Worm (Caenorhabditis elegans) whole organism, dauer: ENCODE measurements around the gene str-159.

Experiments used
- unc-62 ChIP-seq: sonication (generic microtip); optimal IDR thresholded peaks from 2 replicates; lab custom pipeline; 2017; ENCODE audit warnings: missing biosample characterization, missing genetic modification reagents, missing genetic modification characterization

Gene str-159

DNA sequence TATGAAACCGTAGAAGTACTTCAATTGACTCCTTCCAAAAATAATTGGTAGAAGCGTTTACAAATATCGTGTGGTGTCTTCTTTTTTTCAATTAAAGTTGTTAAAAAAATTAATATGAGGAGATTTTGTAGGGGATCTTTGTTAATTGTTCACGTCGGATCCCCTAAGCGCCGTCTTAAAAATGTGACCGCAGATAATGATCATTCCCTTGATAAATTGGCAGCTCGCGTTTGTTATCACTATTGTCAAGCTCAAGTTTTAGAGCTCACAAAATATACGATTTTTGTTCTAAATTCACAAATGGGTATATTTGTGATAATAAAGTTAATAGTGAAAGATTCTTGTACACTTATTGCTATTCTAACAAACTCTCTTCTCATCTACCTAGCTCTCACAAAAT, at the start of gene str-159:
str-159 (plus strand) TSS at position 301 of the 400 bp plus-strand sequence.
- TF ChIP-seq unc-62, result no peak

DNA sequence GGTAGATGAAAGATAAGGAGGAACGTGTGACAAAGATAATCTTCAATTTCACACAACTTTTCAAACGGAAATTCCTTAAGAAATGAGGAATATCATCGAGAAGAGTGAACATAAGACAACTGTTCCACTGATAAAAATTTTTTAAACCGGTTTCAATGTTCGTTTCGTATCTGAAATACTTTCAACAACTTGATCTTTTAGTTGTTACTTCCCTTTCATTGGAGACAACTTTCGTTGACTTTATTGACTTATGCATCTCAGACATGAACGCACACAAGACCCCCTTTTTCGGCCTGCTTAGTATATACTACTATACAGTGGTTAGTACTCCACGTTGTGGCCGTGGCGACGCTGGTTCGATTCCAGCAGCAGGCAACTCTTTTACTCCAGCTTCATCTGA, 47.7 kb upstream of the str-159 start, which contains the start of the genes Y17G9A.4 and str-173:
Y17G9A.4 (minus strand) TSS at position 101 of the 400 bp plus-strand sequence.
str-173 (plus strand) TSS at position 325 of the 400 bp plus-strand sequence.
- no peak for TF ChIP-seq unc-62

DNA sequence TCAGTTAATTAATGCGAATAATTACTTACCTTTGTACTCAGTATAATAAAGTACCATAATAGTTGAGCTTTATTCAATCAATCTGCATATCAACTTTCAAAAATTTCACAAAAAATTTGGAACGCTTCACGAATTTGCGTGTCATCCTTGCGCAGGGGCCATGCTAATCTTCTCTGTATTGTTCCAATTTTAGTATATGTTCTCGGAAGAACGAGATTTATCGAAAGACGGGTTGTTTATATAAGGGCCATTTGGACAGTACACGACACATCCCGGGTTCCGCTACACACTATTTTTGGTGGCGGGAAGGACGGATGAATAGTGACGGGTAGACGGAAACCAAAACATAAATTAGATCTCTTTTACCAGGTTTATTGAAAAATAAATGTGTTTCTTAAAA, 44.6 kb upstream of the str-159 start:
- TF ChIP-seq unc-62, result no peak

- TF ChIP-seq unc-62, result no peak
These were observed 42.5 kb upstream of the str-159 start for ce11 chrIV:4866599-4866998.

DNA sequence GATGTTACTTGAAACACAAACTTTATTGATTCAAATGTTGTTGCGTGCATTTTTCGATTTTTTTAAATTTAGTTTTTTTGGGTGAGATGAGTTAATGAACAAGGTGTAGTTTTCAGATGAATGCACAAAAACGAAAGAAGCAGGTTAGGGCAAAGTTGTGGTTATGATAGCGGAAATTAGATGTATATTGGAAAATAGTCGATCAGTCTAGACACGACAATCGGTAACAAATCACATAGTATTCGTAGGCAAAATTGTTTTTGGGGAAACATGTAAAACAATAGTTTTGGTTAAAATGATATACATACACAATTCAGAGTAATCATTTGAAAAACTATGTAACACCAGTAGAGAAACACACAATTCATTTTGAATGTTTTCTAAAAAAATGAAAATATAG, 41.5 kb upstream of the str-159 start, which contains the start of gene str-172:
str-172 (minus strand) TSS at position 101 of the 400 bp plus-strand sequence.
- no peak for TF ChIP-seq unc-62

DNA sequence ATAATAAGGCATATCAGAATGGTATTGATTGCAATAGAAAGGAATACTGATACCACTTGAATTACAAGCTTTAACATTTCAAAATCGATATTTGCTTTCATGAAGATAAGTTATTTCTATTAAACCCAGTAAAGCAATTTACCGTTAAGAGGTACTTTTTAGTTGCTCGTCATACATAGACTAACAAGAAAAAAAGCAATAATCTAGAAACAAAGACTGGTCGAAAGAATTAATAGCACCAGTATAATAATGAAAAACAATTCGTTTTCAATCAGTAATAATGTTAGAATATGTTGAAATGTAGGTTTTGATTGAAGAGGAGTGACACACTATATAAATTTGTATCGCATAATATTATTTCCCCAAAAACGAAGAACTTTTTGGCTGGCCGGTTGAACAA, 38.6 kb upstream of the str-159 start, which contains the start of gene str-175:
str-175 (minus strand) TSS at position 101 of the 400 bp plus-strand sequence.
- TF ChIP-seq unc-62, result no peak

DNA sequence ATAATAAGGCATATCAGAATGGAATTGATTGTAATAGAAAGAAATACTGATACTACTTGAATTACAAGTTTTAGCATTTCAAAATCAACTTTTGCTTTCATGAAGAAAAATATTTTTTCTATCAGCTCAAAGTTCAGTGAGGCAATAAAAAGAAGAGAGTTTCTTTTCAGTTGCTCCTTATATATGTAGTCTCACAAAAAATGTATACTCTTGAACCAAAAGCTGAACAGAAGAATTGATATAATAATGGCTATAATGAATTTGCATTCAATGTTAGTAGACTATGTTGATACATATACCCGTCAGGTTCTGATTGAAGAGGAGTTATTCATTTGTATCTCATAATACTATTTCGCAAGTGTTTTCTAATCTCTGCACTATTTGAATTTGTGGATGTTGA, 34.5 kb upstream of the str-159 start, which contains the start of gene str-174:
str-174 (minus strand) TSS at position 101 of the 400 bp plus-strand sequence.
- TF ChIP-seq unc-62, result no peak

ce11 chrIV:4877102-4877501, 32.0 kb upstream of the str-159 start, which contains the start of gene str-170:
TSS of gene str-170 (plus strand) at chrIV:4877402.
- TF ChIP-seq unc-62, result no peak

- TF ChIP-seq unc-62, result no peak
These were observed 28.5 kb upstream of the str-159 start for ce11 chrIV:4880634-4881033.

DNA sequence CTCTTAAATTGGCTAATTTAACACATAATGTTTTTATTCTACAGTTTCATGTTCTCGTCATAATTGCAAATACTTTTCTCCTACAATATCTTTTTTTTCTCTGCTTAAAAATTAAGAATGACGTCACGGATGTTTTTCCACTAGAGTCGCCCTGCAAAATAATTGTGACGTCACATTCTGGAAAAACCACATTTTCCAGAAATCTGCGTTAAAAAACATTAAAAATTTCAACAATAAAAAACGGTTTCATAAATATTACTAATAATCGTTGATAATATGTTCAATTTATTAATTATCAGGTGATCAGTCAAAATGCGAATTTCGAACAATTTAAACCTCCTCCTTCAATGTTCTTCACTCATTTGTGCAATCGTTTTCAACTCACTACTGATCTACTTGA, 25.2 kb upstream of the str-159 start, which contains the start of gene str-166:
str-166 (plus strand) TSS at position 301 of the 400 bp plus-strand sequence.
- no peak for TF ChIP-seq unc-62

DNA sequence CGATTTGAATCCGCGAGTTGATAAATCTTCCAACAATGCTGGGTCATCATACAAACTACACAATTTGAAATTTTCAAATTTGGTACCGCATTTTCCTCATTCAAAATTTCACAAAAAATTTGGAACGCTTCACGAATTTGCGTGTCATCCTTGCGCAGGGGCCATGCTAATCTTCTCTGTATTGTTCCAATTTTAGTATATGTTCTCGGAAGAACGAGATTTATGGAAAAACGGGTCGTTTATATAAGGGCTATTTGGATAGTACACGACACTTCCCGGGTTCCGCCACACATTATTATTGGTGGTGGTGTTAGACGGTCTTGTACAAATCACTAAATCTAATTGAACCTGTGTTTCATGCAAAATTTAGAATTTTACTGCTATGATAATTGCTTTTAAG, 23.7 kb upstream of the str-159 start:
- TF ChIP-seq unc-62, result no peak

ce11 chrIV:4887258-4887657, 21.9 kb upstream of the str-159 start, which contains the start of gene T08B6.1:
TSS of gene T08B6.1 (minus strand) at chrIV:4887358.
- no peak for TF ChIP-seq unc-62

ce11 chrIV:4889613-4890012, 19.5 kb upstream of the str-159 start, which contains the start of gene sgnh-1:
TSS of gene sgnh-1 (plus strand) at chrIV:4889913.
- TF ChIP-seq unc-62, result no peak

ce11 chrIV:4890543-4890942, 18.6 kb upstream of the str-159 start, which contains the start of gene T08B6.9:
TSS of gene T08B6.9 (plus strand) at chrIV:4890843.
- TF ChIP-seq unc-62, result no peak

DNA sequence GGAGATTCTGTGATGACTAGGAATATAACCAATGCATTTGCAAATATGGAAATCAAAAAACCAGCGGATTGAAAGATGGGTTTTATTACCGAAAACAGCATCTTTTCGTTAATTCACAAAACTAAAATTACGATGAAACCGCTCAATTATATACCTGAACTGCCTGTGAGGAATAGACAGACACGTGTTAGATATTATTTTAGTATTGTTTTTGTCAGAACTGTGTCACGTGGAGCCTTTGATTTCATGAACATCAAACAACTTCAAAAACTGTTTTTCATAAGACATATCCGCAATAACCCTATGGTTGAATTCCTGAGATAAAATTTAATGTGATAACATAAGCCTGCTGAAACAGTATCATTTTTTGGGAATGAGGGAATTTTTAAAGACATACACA, 5.2 kb upstream of the str-159 start, which contains the start of gene str-161:
str-161 (minus strand) TSS at position 101 of the 400 bp plus-strand sequence.
- no peak for TF ChIP-seq unc-62

DNA sequence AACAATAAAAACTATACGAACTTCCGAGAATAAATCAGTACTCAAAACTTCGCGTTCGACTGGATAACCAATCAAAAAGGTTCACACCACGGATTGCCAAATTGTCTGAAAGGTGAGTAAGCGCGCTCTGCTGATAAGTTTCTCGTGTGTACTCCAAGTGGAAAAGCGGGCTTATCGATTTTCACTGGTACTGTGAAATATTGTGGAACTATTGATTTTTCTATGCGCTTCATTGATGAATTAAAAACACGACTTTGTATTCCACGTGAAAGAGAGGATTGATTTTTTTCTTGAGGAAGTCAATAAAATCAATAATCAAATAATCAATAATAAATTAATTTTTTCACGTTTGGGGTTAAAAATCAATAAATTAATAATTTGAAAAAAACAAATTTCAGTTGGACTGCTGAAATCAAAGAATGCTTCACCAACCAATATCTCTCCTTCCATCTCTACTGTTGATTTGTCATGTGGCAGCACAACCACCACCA, 3.4 kb upstream of the str-159 start, which contains the start of gene T08B6.4:
T08B6.4 (plus strand) TSS at position 51 of the 491 bp plus-strand sequence.
- TF ChIP-seq unc-62, result no peak

DNA sequence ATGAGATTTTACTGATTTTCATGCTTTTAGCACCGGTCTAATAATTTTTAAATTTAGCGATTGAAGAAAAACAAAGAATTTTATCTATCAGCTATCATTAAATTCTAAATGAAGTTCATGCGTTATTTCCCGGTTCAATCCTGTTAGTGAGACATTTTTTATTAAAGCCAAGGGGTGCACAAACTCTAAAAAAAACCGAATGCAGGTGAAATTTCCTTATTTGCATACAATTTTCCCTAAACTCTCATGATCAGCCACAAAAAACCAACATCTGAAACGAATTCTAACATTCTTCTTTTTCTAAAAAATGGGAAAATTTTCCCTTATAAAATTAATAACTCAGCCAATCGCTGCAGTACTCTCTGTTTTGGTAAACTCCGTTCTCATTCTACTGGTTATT, 4.0 kb downstream of the str-159 start, which contains the start of gene str-156:
str-156 (plus strand) TSS at position 301 of the 400 bp plus-strand sequence.
- no peak for TF ChIP-seq unc-62

ce11 chrIV:4915689-4916088, 6.5 kb downstream of the str-159 start, which contains the start of gene str-155:
TSS of gene str-155 (plus strand) at chrIV:4915989.
- no peak for TF ChIP-seq unc-62
